Worm (Caenorhabditis elegans) whole organism, young adult: ENCODE data around the gene T26C5.5.

Experiments
- C17E4.6 ChIP-seq: fragments of 200-800 bp; sonication (Bioruptor generic); IDR thresholded peaks from 2 replicates; pipeline ENCODE4 v1.3.6; 2022; ENCODE audit warnings: missing genetic modification reagents, missing genetic modification characterization, missing compliant biosample characterization
- D2030.7 ChIP-seq: fragments of 200-800 bp; sonication (Bioruptor generic); IDR thresholded peaks from 2 replicates; pipeline ENCODE4 v1.3.6; 2022; ENCODE audit warnings: missing genetic modification reagents, missing genetic modification characterization, missing compliant biosample characterization
- F33H1.4 ChIP-seq: fragments of 200-800 bp; sonication (Bioruptor generic); IDR thresholded peaks from 2 replicates; pipeline ENCODE4 v1.3.6; 2022; ENCODE audit warnings: missing genetic modification reagents, missing genetic modification characterization, missing compliant biosample characterization
- F49E8.2 ChIP-seq: sonication (generic microtip); optimal IDR thresholded peaks from 3 replicates; lab custom pipeline; 2017; ENCODE audit warnings: missing genetic modification characterization, mild to moderate bottlenecking, missing compliant biosample characterization, antibody characterized with exemption, moderate library complexity; ENCODE audit not compliant: insufficient read depth
- Y53G8AR.9 ChIP-seq: fragments of 200-800 bp; sonication (Bioruptor generic); conservative IDR thresholded peaks from 2 replicates; pipeline ENCODE4 v1.3.6; 2022; ENCODE audit warnings: missing genetic modification reagents, missing genetic modification characterization, missing compliant biosample characterization
- ZK185.1 ChIP-seq: sonication (generic microtip); optimal IDR thresholded peaks from 2 replicates; lab custom pipeline; 2016; ENCODE audit warnings: mild to moderate bottlenecking, missing genetic modification characterization, missing compliant biosample characterization; ENCODE audit not compliant: poor library complexity, severe bottlenecking
- ama-1 ChIP-seq, 3 experiments: fragments of 150-350 bp in 1 of 3; sonication (generic microtip) in 2 of 3; optimal IDR thresholded peaks; 2 replicates each; lab custom pipeline; 2014 to 2018; ENCODE audit warnings: missing biosample characterization in 2 of 3, missing genetic modification characterization in 2 of 3, missing genetic modification reagents in 2 of 3
- athp-1 ChIP-seq: sonication (generic microtip); optimal IDR thresholded peaks from 2 replicates; lab custom pipeline; 2017; ENCODE audit warnings: mild to moderate bottlenecking, missing genetic modification characterization, missing compliant biosample characterization
- bed-2 ChIP-seq: fragments of 200-800 bp; sonication (Bioruptor generic); IDR thresholded peaks from 2 replicates; pipeline ENCODE4 v1.3.6; 2022; ENCODE audit warnings: missing genetic modification reagents, missing genetic modification characterization, missing compliant biosample characterization
- cebp-1 ChIP-seq, 2 experiments: fragments of 200-800 bp in 1 of 2; sonication (Bioruptor generic) in 1 of 2; sonication (generic microtip) in 1 of 2; IDR thresholded peaks in 1 of 2; optimal IDR thresholded peaks in 1 of 2; 2 replicates each; pipeline versions ENCODE4 v1.3.6 to Lab custom; 2017 to 2022; ENCODE audit warnings: missing compliant biosample characterization in 2 of 2, missing genetic modification characterization in 2 of 2, mild to moderate bottlenecking in 1 of 2, missing genetic modification reagents in 1 of 2, moderate library complexity in 1 of 2
- ceh-58 ChIP-seq: fragments of 200-800 bp; sonication (Bioruptor generic); IDR thresholded peaks from 2 replicates; pipeline ENCODE4 v1.3.6; 2022; ENCODE audit warnings: missing genetic modification characterization, missing compliant biosample characterization
- efl-1 ChIP-seq: fragments of 150-350 bp; optimal IDR thresholded peaks from 2 replicates; lab custom pipeline; 2014; ENCODE audit warnings: missing biosample characterization, missing genetic modification reagents, missing genetic modification characterization
- ekl-4 ChIP-seq: fragments of 200-800 bp; sonication (Bioruptor generic); IDR thresholded peaks from 2 replicates; pipeline ENCODE4 v1.3.6; 2022; ENCODE audit warnings: missing genetic modification reagents, missing genetic modification characterization, missing compliant biosample characterization
- hrde-1 ChIP-seq: sonication (generic microtip); optimal IDR thresholded peaks from 2 replicates; lab custom pipeline; 2016; ENCODE audit warnings: missing genetic modification characterization, mild to moderate bottlenecking, missing compliant biosample characterization, moderate library complexity, missing genotype, missing genetic modification reagents, borderline replicate concordance
- lin-26 ChIP-seq: fragments of 200-800 bp; sonication (Bioruptor generic); IDR thresholded peaks from 2 replicates; pipeline ENCODE4 v1.3.6; 2022; ENCODE audit warnings: missing genetic modification reagents, missing genetic modification characterization, missing compliant biosample characterization
- lin-35 ChIP-seq, 3 experiments: fragments of 150-350 bp in 2 of 3; sonication (generic microtip) in 1 of 3; optimal IDR thresholded peaks; 2 replicates each; lab custom pipeline; 2014 to 2018; ENCODE audit warnings: missing biosample characterization in 3 of 3, missing genetic modification characterization in 3 of 3, missing genetic modification reagents in 3 of 3
- lin-40 ChIP-seq: sonication (generic microtip); optimal IDR thresholded peaks from 2 replicates; lab custom pipeline; 2016; ENCODE audit warnings: missing genetic modification characterization, mild to moderate bottlenecking, missing compliant biosample characterization, missing genotype, missing genetic modification reagents
- lin-54 ChIP-seq: fragments of 200-800 bp; sonication (Bioruptor generic); optimal IDR thresholded peaks from 2 replicates; lab custom pipeline; 2018; ENCODE audit warnings: mild to moderate bottlenecking, missing genetic modification characterization, missing compliant biosample characterization
- lir-1 ChIP-seq: fragments of 200-800 bp; sonication (Bioruptor generic); conservative IDR thresholded peaks from 2 replicates; pipeline ENCODE4 v1.3.6; 2022; ENCODE audit warnings: missing genetic modification reagents, missing genetic modification characterization, missing compliant biosample characterization
- lsl-1 ChIP-seq: fragments of 200-800 bp; sonication (Bioruptor generic); optimal IDR thresholded peaks from 2 replicates; lab custom pipeline; 2018; ENCODE audit warnings: mild to moderate bottlenecking, missing genetic modification characterization, moderate library complexity, missing compliant biosample characterization
- lsy-27 ChIP-seq: sonication (generic microtip); optimal IDR thresholded peaks from 2 replicates; lab custom pipeline; 2017; ENCODE audit warnings: missing genetic modification characterization, mild to moderate bottlenecking, missing compliant biosample characterization, antibody characterized with exemption, missing genotype, borderline replicate concordance; ENCODE audit not compliant: insufficient read depth
- madf-3 ChIP-seq: fragments of 200-800 bp; sonication (Bioruptor generic); IDR thresholded peaks from 2 replicates; pipeline ENCODE4 v1.3.6; 2022; ENCODE audit warnings: missing genetic modification reagents, missing genetic modification characterization, missing compliant biosample characterization
- madf-6 ChIP-seq: fragments of 200-800 bp; sonication (Bioruptor generic); IDR thresholded peaks from 2 replicates; pipeline ENCODE4 v1.3.6; 2022; ENCODE audit warnings: missing genetic modification reagents, missing genetic modification characterization, missing compliant biosample characterization
- madf-8 ChIP-seq: fragments of 200-800 bp; sonication (Bioruptor generic); conservative IDR thresholded peaks from 2 replicates; pipeline ENCODE4 v1.3.6; 2022; ENCODE audit warnings: missing genetic modification reagents, missing genetic modification characterization, missing compliant biosample characterization
- mcd-1 ChIP-seq: fragments of 200-800 bp; sonication (Bioruptor generic); IDR thresholded peaks from 2 replicates; pipeline ENCODE4 v1.3.6; 2022; ENCODE audit warnings: missing genetic modification reagents, missing genetic modification characterization, missing compliant biosample characterization
- mel-28 ChIP-seq: sonication (generic microtip); optimal IDR thresholded peaks from 2 replicates; lab custom pipeline; 2016; ENCODE audit warnings: borderline replicate concordance, mild to moderate bottlenecking, missing genetic modification characterization, missing compliant biosample characterization
- nhr-27 ChIP-seq: fragments of 200-800 bp; sonication (Bioruptor generic); optimal IDR thresholded peaks from 2 replicates; lab custom pipeline; 2018; ENCODE audit warnings: mild to moderate bottlenecking, missing genetic modification characterization, moderate library complexity, missing compliant biosample characterization
- rpc-1 ChIP-seq, 2 experiments: fragments of 150-350 bp in 1 of 2; sonication (generic microtip) in 1 of 2; optimal IDR thresholded peaks; 2 replicates each; lab custom pipeline; 2014 to 2018; ENCODE audit warnings: missing biosample characterization in 1 of 2, missing genetic modification characterization in 1 of 2, missing genetic modification reagents in 1 of 2, missing genotype in 1 of 2
- snpc-1.1 ChIP-seq: sonication (generic microtip); optimal IDR thresholded peaks from 2 replicates; lab custom pipeline; 2017; ENCODE audit warnings: missing genetic modification characterization, mild to moderate bottlenecking, missing compliant biosample characterization, antibody characterized with exemption, moderate library complexity, missing genotype, missing genetic modification reagents; ENCODE audit not compliant: insufficient read depth
- snpc-1.3 ChIP-seq: sonication (generic microtip); optimal IDR thresholded peaks from 2 replicates; lab custom pipeline; 2017; ENCODE audit warnings: missing genetic modification characterization, mild to moderate bottlenecking, missing compliant biosample characterization, antibody characterized with exemption, moderate library complexity, missing genotype, missing genetic modification reagents; ENCODE audit not compliant: insufficient read depth
- somi-1 ChIP-seq: fragments of 200-800 bp; sonication (Bioruptor generic); optimal IDR thresholded peaks from 2 replicates; lab custom pipeline; 2018; ENCODE audit warnings: mild to moderate bottlenecking, missing genetic modification characterization, missing compliant biosample characterization
- tbp1 ChIP-seq: fragments of 200-800 bp; sonication (Bioruptor generic); optimal IDR thresholded peaks from 2 replicates; lab custom pipeline; 2018; ENCODE audit warnings: mild to moderate bottlenecking, missing genetic modification characterization, missing compliant biosample characterization
- tlf-1 ChIP-seq: fragments of 200-800 bp; sonication (Bioruptor generic); optimal IDR thresholded peaks from 2 replicates; lab custom pipeline; 2018; ENCODE audit warnings: mild to moderate bottlenecking, missing genetic modification characterization, missing compliant biosample characterization
- xnd-1 ChIP-seq: sonication (generic microtip); optimal IDR thresholded peaks from 2 replicates; lab custom pipeline; 2016; ENCODE audit warnings: missing genotype, missing genetic modification reagents, missing genetic modification characterization, missing compliant biosample characterization
- zfh-2 ChIP-seq: fragments of 200-800 bp; sonication (Bioruptor generic); conservative IDR thresholded peaks from 2 replicates; pipeline ENCODE4 v1.3.6; 2022; ENCODE audit warnings: missing genetic modification reagents, missing genetic modification characterization, missing compliant biosample characterization

T26C5.5 gene

ce11 chrII:9285171-9286025 is 38.9 kb upstream of the T26C5.5 start, which contains the start of gene mtrr-1:
mtrr-1 (plus strand) TSS chrII:9285975.
- TF ChIP-seq hrde-1 (tag; lab: Kevin White, UChicago) (no peak), efl-1 (GFP tag; lab: Kevin White, UChicago) (peak; percentile 37), lin-26 (GFP tag; lab: Robert Waterston, UW) (peak; percentile 49), lin-40 (tag; lab: Kevin White, UChicago) (peak; percentile 2), lir-1 (GFP tag; lab: Robert Waterston, UW) (peak; percentile 5; the same call in 1 of the 2 replicates), F33H1.4 (peak; percentile 91), F49E8.2 (tag; lab: Kevin White, UChicago) (peak; percentile 46), xnd-1 (tag; lab: Kevin White, UChicago) (peak; percentile 62), snpc-1.1 (no peak), tbp1 (GFP tag; lab: Kevin White, UChicago) (peak; percentile 18), D2030.7 (GFP tag; lab: Robert Waterston, UW) (peak; percentile 61), ceh-58 (GFP tag; lab: Robert Waterston, UW) (no peak), madf-6 (GFP tag; lab: Robert Waterston, UW) (peak; percentile 87), mel-28 (tag; lab: Kevin White, UChicago) (peak; percentile 13), lsy-27 (tag; lab: Kevin White, UChicago) (no peak), lin-35 (GFP tag; optimal IDR thresholded peaks at IDR 0.05; lab: Kevin White, UChicago) (peak in 1 of 3 experiments; percentile 30), ekl-4 (GFP tag; lab: Robert Waterston, UW) (0 out of 2 replicates have a peak, but pooled peaks have one; percentile 18), bed-2 (GFP tag; lab: Robert Waterston, UW) (no peak), lin-54 (GFP tag; lab: Kevin White, UChicago) (peak; percentile 36), tlf-1 (GFP tag; lab: Kevin White, UChicago) (peak; percentile 7), lsl-1 (GFP tag; lab: Kevin White, UChicago) (peak; percentile 85), zfh-2 (GFP tag; lab: Robert Waterston, UW) (no peak), rpc-1 (optimal IDR thresholded peaks at IDR 0.05; lab: Kevin White, UChicago) (no peak), rpc-1 (tag; optimal IDR thresholded peaks at IDR 0.05; lab: Kevin White, UChicago) (no peak), athp-1 (tag; lab: Kevin White, UChicago) (no peak), C17E4.6 (GFP tag; lab: Robert Waterston, UW) (no peak), mcd-1 (GFP tag; lab: Robert Waterston, UW) (peak; percentile 17; the same call in 1 of the 2 replicates), Y53G8AR.9 (GFP tag; lab: Robert Waterston, UW) (peak; percentile 47; the same call in 1 of the 2 replicates), somi-1 (GFP tag; lab: Kevin White, UChicago) (no peak), ama-1 (optimal IDR thresholded peaks at IDR 0.05; lab: Kevin White, UChicago) (peak; percentile 90), ama-1 (GFP tag; optimal IDR thresholded peaks at IDR 0.05; lab: Kevin White, UChicago) (peak in 1 of 2 experiments; percentile 21), madf-8 (GFP tag; lab: Robert Waterston, UW) (peak; percentile 57), nhr-27 (tag; lab: Kevin White, UChicago) (no peak), snpc-1.3 (tag; lab: Kevin White, UChicago) (peak; percentile 46), ZK185.1 (tag; lab: Kevin White, UChicago) (peak; percentile 49), cebp-1 (GFP tag; IDR thresholded peaks at IDR 0.05; lab: Robert Waterston, UW) (no peak), cebp-1 (tag; optimal IDR thresholded peaks at IDR 0.05; lab: Kevin White, UChicago) (peak; percentile 11), madf-3 (GFP tag; lab: Robert Waterston, UW) (peak; percentile 57; the same call in 1 of the 2 replicates)
